Worm (Caenorhabditis elegans) whole organism, mixed stage, embryonic: Measurements from ENCODE around the gene T10B5.4.

Experiments
- M03D4.4 ChIP-seq: sonication (generic microtip); optimal IDR thresholded peaks from 2 replicates; lab custom pipeline; 2017; ENCODE audit warnings: mild to moderate bottlenecking, missing genetic modification characterization, missing compliant biosample characterization
- bed-3 ChIP-seq: fragments of 200-800 bp; sonication (Bioruptor generic); optimal IDR thresholded peaks from 3 replicates; lab custom pipeline; 2018; ENCODE audit warnings: mild to moderate bottlenecking, missing genetic modification characterization, moderate library complexity, missing compliant biosample characterization
- blmp-1 ChIP-seq: fragments of 150-350 bp; optimal IDR thresholded peaks from 2 replicates; lab custom pipeline; 2014; ENCODE audit warnings: missing biosample characterization, missing genetic modification characterization
- ceh-39 ChIP-seq: fragments of 150-350 bp; optimal IDR thresholded peaks from 2 replicates; lab custom pipeline; 2014; ENCODE audit warnings: missing biosample characterization, missing genetic modification characterization
- ceh-83 ChIP-seq: fragments of 200-800 bp; sonication (Bioruptor generic); optimal IDR thresholded peaks from 2 replicates; lab custom pipeline; 2018; ENCODE audit warnings: mild to moderate bottlenecking, missing genetic modification characterization, missing compliant biosample characterization
- ces-1 ChIP-seq: fragments of 150-350 bp; optimal IDR thresholded peaks from 2 replicates; lab custom pipeline; 2014; ENCODE audit warnings: missing biosample characterization, missing genetic modification reagents, missing genetic modification characterization
- cnd-1 ChIP-seq: fragments of 200-800 bp; sonication (Bioruptor generic); optimal IDR thresholded peaks from 2 replicates; lab custom pipeline; 2018; ENCODE audit warnings: mild to moderate bottlenecking, missing genetic modification characterization, missing compliant biosample characterization
- elt-1 ChIP-seq: sonication (generic microtip); optimal IDR thresholded peaks from 2 replicates; lab custom pipeline; 2017; ENCODE audit warnings: missing genetic modification characterization, mild to moderate bottlenecking, missing compliant biosample characterization, antibody characterized with exemption, moderate library complexity, borderline replicate concordance; ENCODE audit not compliant: insufficient read depth
- elt-3 ChIP-seq: fragments of 150-350 bp; optimal IDR thresholded peaks from 2 replicates; lab custom pipeline; 2014; ENCODE audit warnings: missing biosample characterization, missing genetic modification characterization
- flh-1 ChIP-seq: fragments of 200-800 bp; sonication (Bioruptor generic); optimal IDR thresholded peaks from 2 replicates; lab custom pipeline; 2018; ENCODE audit warnings: mild to moderate bottlenecking, missing genetic modification characterization, moderate library complexity, missing compliant biosample characterization
- ham-2 ChIP-seq: fragments of 200-800 bp; sonication (Bioruptor generic); optimal IDR thresholded peaks from 2 replicates; lab custom pipeline; 2018; ENCODE audit warnings: mild to moderate bottlenecking, missing genetic modification characterization, missing compliant biosample characterization
- hlh-1 ChIP-seq: fragments of 150-350 bp; optimal IDR thresholded peaks from 2 replicates; lab custom pipeline; 2014; ENCODE audit warnings: missing biosample characterization, missing genetic modification reagents, missing genetic modification characterization
- lin-32 ChIP-seq: fragments of 200-800 bp; sonication (Bioruptor generic); optimal IDR thresholded peaks from 2 replicates; lab custom pipeline; 2018; ENCODE audit warnings: mild to moderate bottlenecking, missing genetic modification characterization, missing compliant biosample characterization
- mab-5 ChIP-seq: fragments of 150-350 bp; optimal IDR thresholded peaks from 2 replicates; lab custom pipeline; 2014; ENCODE audit warnings: missing biosample characterization, missing genetic modification characterization
- mep-1 ChIP-seq: fragments of 150-350 bp; optimal IDR thresholded peaks from 2 replicates; lab custom pipeline; 2017; ENCODE audit warnings: missing biosample characterization, missing genetic modification reagents, missing genetic modification characterization, inconsistent platforms
- mls-2 ChIP-seq: sonication (generic microtip); optimal IDR thresholded peaks from 2 replicates; lab custom pipeline; 2016; ENCODE audit warnings: mild to moderate bottlenecking, missing genetic modification characterization, moderate library complexity, missing compliant biosample characterization
- nhr-12 ChIP-seq: fragments of 150-350 bp; optimal IDR thresholded peaks from 2 replicates; lab custom pipeline; 2014; ENCODE audit warnings: missing biosample characterization, missing genetic modification characterization
- nhr-2 ChIP-seq: fragments of 150-350 bp; optimal IDR thresholded peaks from 2 replicates; lab custom pipeline; 2014; ENCODE audit warnings: missing biosample characterization, missing genetic modification characterization
- nhr-237 ChIP-seq: fragments of 150-350 bp; optimal IDR thresholded peaks from 2 replicates; lab custom pipeline; 2014; ENCODE audit warnings: missing biosample characterization, missing genetic modification characterization
- nhr-76 ChIP-seq: sonication (generic microtip); optimal IDR thresholded peaks from 2 replicates; lab custom pipeline; 2017; ENCODE audit warnings: missing biosample characterization, missing genetic modification characterization
- sem-2 ChIP-seq: fragments of 200-800 bp; sonication (Bioruptor generic); optimal IDR thresholded peaks from 2 replicates; lab custom pipeline; 2018; ENCODE audit warnings: mild to moderate bottlenecking, missing genetic modification characterization, missing compliant biosample characterization
- snpc-4 ChIP-seq: fragments of 150-350 bp; optimal IDR thresholded peaks from 2 replicates; lab custom pipeline; 2014; ENCODE audit warnings: missing biosample characterization, missing genetic modification characterization
- sptf-1 ChIP-seq: sonication (generic microtip); optimal IDR thresholded peaks from 2 replicates; lab custom pipeline; 2017; ENCODE audit warnings: mild to moderate bottlenecking, missing genetic modification characterization, moderate library complexity, missing compliant biosample characterization
- unc-120 ChIP-seq: sonication (generic microtip); optimal IDR thresholded peaks from 2 replicates; lab custom pipeline; 2017; ENCODE audit warnings: missing genetic modification characterization, missing compliant biosample characterization; ENCODE audit not compliant: poor library complexity, severe bottlenecking
- unc-39 ChIP-seq: fragments of 150-350 bp; optimal IDR thresholded peaks from 2 replicates; lab custom pipeline; 2014; ENCODE audit warnings: missing biosample characterization, missing genetic modification characterization
- unc-62 ChIP-seq: fragments of 150-350 bp; optimal IDR thresholded peaks from 2 replicates; lab custom pipeline; 2014; ENCODE audit warnings: missing biosample characterization, missing genetic modification reagents, missing genetic modification characterization
- zip-8 ChIP-seq: fragments of 150-350 bp; optimal IDR thresholded peaks from 2 replicates; lab custom pipeline; 2014; ENCODE audit warnings: missing biosample characterization, missing genetic modification characterization
- ztf-11 ChIP-seq: fragments of 150-350 bp; optimal IDR thresholded peaks from 2 replicates; lab custom pipeline; 2014; ENCODE audit warnings: missing biosample characterization, missing genetic modification characterization

Gene T10B5.4

DNA sequence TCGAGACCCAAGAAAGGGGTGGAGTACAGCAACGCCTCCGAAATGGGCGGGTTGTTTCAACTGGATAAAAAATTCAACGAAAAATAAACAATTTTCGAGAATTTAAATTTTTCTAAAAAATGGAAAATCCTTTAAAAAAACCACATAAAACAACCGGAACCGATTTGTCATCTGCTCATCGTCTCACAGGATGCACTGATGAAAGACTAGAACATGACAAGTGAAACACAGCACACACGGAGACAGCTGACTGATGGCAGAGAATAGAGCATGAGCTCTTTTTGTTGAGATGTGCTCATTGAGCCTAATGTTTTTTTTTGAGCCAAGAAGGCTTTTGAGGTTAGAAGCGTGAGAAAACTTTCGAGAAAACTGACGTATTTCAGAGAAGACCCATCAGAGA, 18.4 kb upstream of the T10B5.4 start:
- TF ChIP-seq unc-120 (tag; lab: Kevin White, UChicago) (no peak), hlh-1 (tag; lab: Kevin White, UChicago) (peak; percentile 48)

DNA sequence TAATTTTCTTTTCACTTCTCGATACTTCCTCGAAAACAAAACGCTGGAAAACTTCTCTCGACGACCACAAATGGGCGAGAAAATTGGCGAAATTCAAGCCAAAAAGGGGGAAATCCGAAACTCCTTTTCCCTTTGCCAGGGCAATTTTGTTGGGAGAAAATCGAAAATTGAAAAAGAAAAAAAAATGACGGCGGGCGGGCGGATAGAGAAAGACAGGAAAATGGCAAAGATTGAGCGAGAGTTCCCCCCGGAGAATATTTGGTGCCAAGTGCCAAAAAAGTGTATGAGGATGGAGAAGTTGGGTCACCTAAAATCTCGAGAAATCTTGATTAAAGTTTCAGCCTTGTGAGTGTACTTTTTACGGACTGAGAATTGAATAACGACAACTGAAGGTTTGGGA, 16.7 kb upstream of the T10B5.4 start:
- no peak for TF ChIP-seq unc-120 (tag; lab: Kevin White, UChicago)

DNA sequence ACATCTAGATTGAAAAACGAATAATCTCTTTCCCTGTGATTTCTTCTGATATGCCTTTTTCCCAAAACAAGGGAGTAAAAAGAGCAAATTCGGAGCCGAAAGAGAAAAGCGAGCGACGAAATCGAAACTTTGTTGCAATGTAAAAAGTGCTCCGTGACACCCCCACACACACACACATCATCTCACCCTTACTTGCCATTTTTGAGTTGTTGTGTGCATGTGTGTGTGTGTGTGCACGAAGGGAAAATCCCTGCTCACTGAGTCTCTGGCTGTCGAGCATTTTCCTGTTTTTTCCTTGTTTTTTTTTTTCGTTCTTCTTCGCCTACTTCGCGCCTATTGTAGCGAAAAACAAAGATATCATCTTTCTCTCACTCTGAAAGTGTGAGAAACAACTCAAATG, 15.4 kb upstream of the T10B5.4 start:
- no peak for TF ChIP-seq nhr-12 (tag; lab: Kevin White, UChicago)
- no peak for TF ChIP-seq elt-1 (tag; lab: Kevin White, UChicago)
- TF ChIP-seq zip-8 (tag; lab: Kevin White, UChicago), result no peak
- no peak for TF ChIP-seq sptf-1 (tag; lab: Kevin White, UChicago)
- no peak for TF ChIP-seq M03D4.4 (tag; lab: Kevin White, UChicago)
- TF ChIP-seq elt-3 (tag; lab: Kevin White, UChicago), result no peak
- no peak for TF ChIP-seq ceh-39 (tag; lab: Kevin White, UChicago)
- TF ChIP-seq nhr-76 (tag; lab: Kevin White, UChicago), result no peak

DNA sequence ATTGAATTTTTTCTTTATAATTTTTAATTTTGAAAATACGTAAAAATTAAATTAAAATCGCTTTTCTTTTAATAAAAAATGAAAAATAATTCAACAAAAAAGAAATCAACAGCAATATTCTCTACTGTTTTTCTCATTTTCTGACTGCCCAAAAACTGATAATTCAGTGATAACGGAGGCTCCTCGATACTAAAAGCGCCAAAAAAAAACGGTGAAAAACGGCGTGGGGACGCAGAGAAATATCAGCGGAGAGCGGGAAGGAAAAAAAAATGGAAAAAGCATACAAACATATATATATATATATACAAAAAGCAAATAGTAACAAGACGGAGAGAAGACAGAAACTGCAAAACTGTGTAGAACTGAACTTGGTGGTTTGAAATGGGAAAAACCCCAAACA, 11.5 kb upstream of the T10B5.4 start:
- TF ChIP-seq unc-62 (GFP tag; lab: Kevin White, UChicago) (no peak), sptf-1 (tag; lab: Kevin White, UChicago) (no peak), mls-2 (tag; lab: Kevin White, UChicago) (no peak), bed-3 (no peak), lin-32 (GFP tag; lab: Kevin White, UChicago) (no peak), ceh-39 (tag; lab: Kevin White, UChicago) (no peak), mep-1 (no peak), flh-1 (GFP tag; lab: Kevin White, UChicago) (no peak), nhr-237 (tag; lab: Kevin White, UChicago) (no peak), sem-2 (GFP tag; lab: Kevin White, UChicago) (no peak), mab-5 (tag; lab: Kevin White, UChicago) (no peak), zip-8 (tag; lab: Kevin White, UChicago) (no peak), nhr-76 (tag; lab: Kevin White, UChicago) (no peak), ces-1 (no peak)

DNA sequence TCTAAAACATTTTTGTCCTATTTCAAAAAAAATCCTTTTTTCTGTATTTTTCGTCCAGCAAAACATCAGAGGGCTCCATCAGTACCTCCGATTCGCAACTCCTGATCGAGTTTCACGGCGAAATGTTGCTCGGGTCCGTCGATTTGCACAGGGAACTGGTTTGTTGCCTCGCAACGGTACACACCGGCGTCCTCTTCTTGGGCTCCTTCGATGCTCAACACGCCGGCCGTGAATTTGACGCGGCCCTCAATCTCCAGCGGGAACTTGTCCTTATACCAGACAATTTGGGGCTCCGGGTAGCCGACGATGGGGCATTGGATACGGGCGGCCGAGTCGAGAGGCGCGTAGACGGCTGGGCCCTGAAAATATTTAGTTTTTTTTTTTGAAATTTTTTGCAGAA, 6.4 kb upstream of the T10B5.4 start:
- TF ChIP-seq snpc-4 (tag; lab: Kevin White, UChicago) (no peak), bed-3 (no peak)
- TF ChIP-seq, all 35 proteins: peak for 0

DNA sequence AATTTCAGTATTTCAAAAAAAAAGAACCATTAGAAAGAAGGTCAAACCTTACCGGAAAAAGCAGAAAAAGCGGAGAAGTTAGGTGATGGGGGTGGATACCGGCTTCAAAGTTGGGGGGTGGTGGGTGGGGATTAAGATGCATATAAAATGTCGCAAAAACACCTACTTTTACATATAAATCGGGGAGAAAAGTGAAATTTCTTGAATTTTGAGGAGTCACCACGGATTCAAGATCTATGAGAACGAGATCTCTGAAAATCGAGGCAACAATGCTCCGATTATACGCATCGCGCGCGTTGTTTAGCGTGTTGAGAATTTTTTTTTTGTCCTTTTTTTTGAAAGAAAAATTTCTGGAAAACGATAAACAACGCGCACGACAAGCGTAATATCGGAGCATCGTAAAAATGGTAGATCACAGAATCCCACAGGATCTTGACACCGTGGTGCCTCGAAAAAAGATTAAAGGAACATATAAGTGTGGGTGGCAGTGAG, 3.9 kb upstream of the T10B5.4 start:
- TF ChIP-seq mls-2 (tag; lab: Kevin White, UChicago) (peak; percentile 59), ces-1 (no peak), nhr-2 (tag; lab: Kevin White, UChicago) (peak; percentile 1), bed-3 (peak; percentile 29), sptf-1 (tag; lab: Kevin White, UChicago) (peak; percentile 73), sem-2 (GFP tag; lab: Kevin White, UChicago) (peak; percentile 25), ceh-83 (GFP tag; lab: Kevin White, UChicago) (peak; percentile 49), cnd-1 (tag; lab: Kevin White, UChicago) (no peak)

DNA sequence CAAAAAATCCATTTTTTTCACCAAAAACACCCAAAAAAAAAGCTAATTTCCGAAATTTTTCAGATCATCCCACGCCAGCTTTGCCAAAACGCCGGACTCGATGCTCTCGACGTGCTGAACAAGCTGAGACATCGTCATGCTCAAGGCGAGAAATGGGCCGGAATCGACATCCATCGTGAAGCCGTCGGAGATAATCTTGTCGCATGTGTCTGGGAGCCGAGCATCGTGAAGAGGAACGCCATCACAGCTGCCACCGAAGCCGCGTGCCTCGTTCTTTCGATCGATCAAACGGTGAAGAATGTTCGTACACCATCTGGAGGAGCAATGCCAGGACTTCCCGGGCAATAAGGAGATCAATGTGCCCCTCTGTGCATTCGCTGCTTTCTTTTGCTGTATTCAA, 3.2 kb upstream of the T10B5.4 start:
- TF ChIP-seq elt-3 (tag; lab: Kevin White, UChicago) (no peak), ztf-11 (tag; lab: Kevin White, UChicago) (no peak), ces-1 (no peak), snpc-4 (tag; lab: Kevin White, UChicago) (no peak), hlh-1 (tag; lab: Kevin White, UChicago) (no peak), ceh-83 (GFP tag; lab: Kevin White, UChicago) (no peak), unc-39 (tag; lab: Kevin White, UChicago) (no peak), mep-1 (no peak), blmp-1 (no peak), ham-2 (GFP tag; lab: Kevin White, UChicago) (no peak), sptf-1 (tag; lab: Kevin White, UChicago) (no peak), mls-2 (tag; lab: Kevin White, UChicago) (no peak), sem-2 (GFP tag; lab: Kevin White, UChicago) (no peak)
- TF ChIP-seq, all 35 proteins: peak for 0
